Worm (Caenorhabditis elegans) whole organism, mixed stage, embryonic: Measurements from ENCODE around the gene T24D8.6.

Source experiments
- nhr-2 ChIP-seq: fragments of 150-350 bp; optimal IDR thresholded peaks from 2 replicates; lab custom pipeline; 2014; ENCODE audit warnings: missing biosample characterization, missing genetic modification characterization
- sptf-1 ChIP-seq: sonication (generic microtip); optimal IDR thresholded peaks from 2 replicates; lab custom pipeline; 2017; ENCODE audit warnings: mild to moderate bottlenecking, missing genetic modification characterization, moderate library complexity, missing compliant biosample characterization

DNA sequence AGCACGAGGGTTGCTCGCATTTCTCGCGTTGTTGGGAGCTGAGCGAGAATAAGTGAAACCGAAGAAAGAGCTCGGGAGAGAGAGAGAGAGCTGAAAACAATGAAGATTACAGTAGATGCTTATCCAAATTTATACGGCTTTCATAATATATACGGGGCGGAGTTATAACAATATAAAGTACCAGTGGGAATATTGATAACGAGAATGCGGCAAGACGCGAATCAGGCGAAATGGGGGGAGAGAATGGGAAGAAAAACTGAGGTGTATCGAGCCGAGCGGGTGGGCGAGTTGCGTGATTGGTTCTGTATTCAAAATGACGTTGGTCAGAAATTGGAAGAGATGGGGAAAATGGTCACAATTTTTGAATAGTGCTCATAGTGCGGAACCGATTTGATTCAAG is 21.1 kb downstream of the T24D8.6 start, which contains the start of gene nlp-2:
- no peak for TF ChIP-seq sptf-1 (tag; lab: Kevin White, UChicago)
- no peak for TF ChIP-seq nhr-2 (tag; lab: Kevin White, UChicago)
